Worm (Caenorhabditis elegans) whole organism, young adult: Measurements from ENCODE around the gene dct-18.
A peak's percentile ranks its signal among the peaks of the same experiment; 100 is the strongest.

Source experiments
- B0261.1 ChIP-seq: sonication (generic microtip); optimal IDR thresholded peaks from 2 replicates; lab custom pipeline; 2016; ENCODE audit warnings: mild to moderate bottlenecking, missing genetic modification characterization, moderate library complexity, missing compliant biosample characterization
- B0336.3 ChIP-seq: fragments of 200-800 bp; sonication (Bioruptor generic); IDR thresholded peaks from 2 replicates; pipeline ENCODE4 v1.3.6; 2022; ENCODE audit warnings: missing genetic modification characterization, missing compliant biosample characterization
- F39B2.1 ChIP-seq: fragments of 200-800 bp; sonication (Bioruptor generic); IDR thresholded peaks from 2 replicates; pipeline ENCODE4 v1.3.6; 2022; ENCODE audit warnings: missing genetic modification reagents, missing genetic modification characterization, missing compliant biosample characterization
- F52B5.7 ChIP-seq: sonication (generic microtip); optimal IDR thresholded peaks from 2 replicates; lab custom pipeline; 2016; ENCODE audit warnings: mild to moderate bottlenecking, missing genetic modification characterization, missing compliant biosample characterization
- F55B11.4 ChIP-seq: sonication (generic microtip); optimal IDR thresholded peaks from 2 replicates; lab custom pipeline; 2016; ENCODE audit warnings: missing compliant biosample characterization, missing genetic modification characterization, borderline replicate concordance; ENCODE audit not compliant: insufficient read depth
- T07F8.4 ChIP-seq: sonication (generic microtip); optimal IDR thresholded peaks from 2 replicates; lab custom pipeline; 2016; ENCODE audit warnings: mild to moderate bottlenecking, missing genetic modification characterization, moderate library complexity, missing compliant biosample characterization
- Y56A3A.18 ChIP-seq: fragments of 200-800 bp; sonication (Bioruptor generic); IDR thresholded peaks from 2 replicates; pipeline ENCODE4 v1.3.6; 2022; ENCODE audit warnings: missing genetic modification reagents, missing genetic modification characterization, missing compliant biosample characterization
- Y95B8A.8 ChIP-seq: fragments of 200-800 bp; sonication (Bioruptor generic); IDR thresholded peaks from 2 replicates; pipeline ENCODE4 v1.3.6; 2022; ENCODE audit warnings: missing genetic modification reagents, missing genetic modification characterization, missing compliant biosample characterization
- aptf-2 ChIP-seq: fragments of 200-800 bp; sonication (Bioruptor generic); conservative IDR thresholded peaks from 2 replicates; pipeline ENCODE4 v1.3.6; 2022; ENCODE audit warnings: missing genetic modification reagents, missing genetic modification characterization, missing compliant biosample characterization
- atf-7 ChIP-seq: sonication (generic microtip); optimal IDR thresholded peaks from 2 replicates; lab custom pipeline; 2017; ENCODE audit warnings: mild to moderate bottlenecking, missing genetic modification characterization, missing compliant biosample characterization
- athp-1 ChIP-seq: sonication (generic microtip); optimal IDR thresholded peaks from 2 replicates; lab custom pipeline; 2017; ENCODE audit warnings: mild to moderate bottlenecking, missing genetic modification characterization, missing compliant biosample characterization
- bed-1 ChIP-seq: fragments of 200-800 bp; sonication (Bioruptor generic); IDR thresholded peaks from 2 replicates; pipeline ENCODE4 v1.3.6; 2022; ENCODE audit warnings: missing genetic modification reagents, missing genetic modification characterization, missing compliant biosample characterization
- ccch-3 ChIP-seq: fragments of 200-800 bp; sonication (Bioruptor generic); optimal IDR thresholded peaks from 2 replicates; lab custom pipeline; 2018; ENCODE audit warnings: mild to moderate bottlenecking, missing genetic modification characterization, missing compliant biosample characterization
- ceh-100 ChIP-seq: fragments of 200-800 bp; sonication (Bioruptor generic); IDR thresholded peaks from 2 replicates; pipeline ENCODE4 v1.3.6; 2022; ENCODE audit warnings: missing genetic modification reagents, missing genetic modification characterization, missing compliant biosample characterization
- ceh-40 ChIP-seq: fragments of 200-800 bp; sonication (Bioruptor generic); IDR thresholded peaks from 2 replicates; pipeline ENCODE4 v1.3.6; 2022; ENCODE audit warnings: missing genetic modification characterization, missing compliant biosample characterization
- ceh-79 ChIP-seq: sonication (generic microtip); optimal IDR thresholded peaks from 2 replicates; lab custom pipeline; 2017; ENCODE audit warnings: mild to moderate bottlenecking, missing genetic modification characterization, missing compliant biosample characterization
- dpff-1 ChIP-seq: sonication (generic microtip); optimal IDR thresholded peaks from 2 replicates; lab custom pipeline; 2017; ENCODE audit warnings: mild to moderate bottlenecking, missing genetic modification characterization, missing compliant biosample characterization
- dpl-1 ChIP-seq: fragments of 150-350 bp; optimal IDR thresholded peaks from 2 replicates; lab custom pipeline; 2014; ENCODE audit warnings: missing biosample characterization, missing genetic modification reagents, missing genetic modification characterization
- egl-44 ChIP-seq: fragments of 200-800 bp; sonication (Bioruptor generic); IDR thresholded peaks from 2 replicates; pipeline ENCODE4 v1.3.6; 2022; ENCODE audit warnings: missing genetic modification reagents, missing genetic modification characterization, missing compliant biosample characterization
- ets-4 ChIP-seq: fragments of 200-800 bp; sonication (Bioruptor generic); optimal IDR thresholded peaks from 2 replicates; lab custom pipeline; 2018; ENCODE audit warnings: mild to moderate bottlenecking, missing genetic modification characterization, missing compliant biosample characterization
- fkh-3 ChIP-seq: sonication (generic microtip); optimal IDR thresholded peaks from 2 replicates; lab custom pipeline; 2016; ENCODE audit warnings: mild to moderate bottlenecking, missing genetic modification characterization, missing compliant biosample characterization
- gei-17 ChIP-seq: fragments of 200-800 bp; sonication (Bioruptor generic); optimal IDR thresholded peaks from 2 replicates; lab custom pipeline; 2018; ENCODE audit warnings: mild to moderate bottlenecking, missing genetic modification characterization, missing compliant biosample characterization
- hlh-26 ChIP-seq: fragments of 200-800 bp; sonication (Bioruptor generic); conservative IDR thresholded peaks from 2 replicates; pipeline ENCODE4 v1.3.6; 2022; ENCODE audit warnings: missing genetic modification reagents, missing genetic modification characterization, missing compliant biosample characterization
- hmg-1.2 ChIP-seq: fragments of 200-800 bp; sonication (Bioruptor generic); IDR thresholded peaks from 2 replicates; pipeline ENCODE4 v1.3.6; 2022; ENCODE audit warnings: missing genetic modification reagents, missing genetic modification characterization, missing compliant biosample characterization
- hrde-1 ChIP-seq: sonication (generic microtip); optimal IDR thresholded peaks from 2 replicates; lab custom pipeline; 2016; ENCODE audit warnings: missing genetic modification characterization, mild to moderate bottlenecking, missing compliant biosample characterization, moderate library complexity, missing genotype, missing genetic modification reagents, borderline replicate concordance
- lag-1 ChIP-seq: fragments of 200-800 bp; sonication (Bioruptor generic); IDR thresholded peaks from 2 replicates; pipeline ENCODE4 v1.3.6; 2022; ENCODE audit warnings: missing genetic modification reagents, missing genetic modification characterization, missing compliant biosample characterization
- lin-54 ChIP-seq: fragments of 200-800 bp; sonication (Bioruptor generic); optimal IDR thresholded peaks from 2 replicates; lab custom pipeline; 2018; ENCODE audit warnings: mild to moderate bottlenecking, missing genetic modification characterization, missing compliant biosample characterization
- lir-1 ChIP-seq: fragments of 200-800 bp; sonication (Bioruptor generic); conservative IDR thresholded peaks from 2 replicates; pipeline ENCODE4 v1.3.6; 2022; ENCODE audit warnings: missing genetic modification reagents, missing genetic modification characterization, missing compliant biosample characterization
- lsl-1 ChIP-seq: fragments of 200-800 bp; sonication (Bioruptor generic); optimal IDR thresholded peaks from 2 replicates; lab custom pipeline; 2018; ENCODE audit warnings: mild to moderate bottlenecking, missing genetic modification characterization, moderate library complexity, missing compliant biosample characterization
- lsy-27 ChIP-seq: sonication (generic microtip); optimal IDR thresholded peaks from 2 replicates; lab custom pipeline; 2017; ENCODE audit warnings: missing genetic modification characterization, mild to moderate bottlenecking, missing compliant biosample characterization, antibody characterized with exemption, missing genotype, borderline replicate concordance; ENCODE audit not compliant: insufficient read depth
- madf-10 ChIP-seq: sonication (generic microtip); optimal IDR thresholded peaks from 2 replicates; lab custom pipeline; 2016; ENCODE audit warnings: mild to moderate bottlenecking, missing genetic modification characterization, missing compliant biosample characterization
- madf-6 ChIP-seq: fragments of 200-800 bp; sonication (Bioruptor generic); IDR thresholded peaks from 2 replicates; pipeline ENCODE4 v1.3.6; 2022; ENCODE audit warnings: missing genetic modification reagents, missing genetic modification characterization, missing compliant biosample characterization
- madf-8 ChIP-seq: fragments of 200-800 bp; sonication (Bioruptor generic); conservative IDR thresholded peaks from 2 replicates; pipeline ENCODE4 v1.3.6; 2022; ENCODE audit warnings: missing genetic modification reagents, missing genetic modification characterization, missing compliant biosample characterization
- mel-28 ChIP-seq: sonication (generic microtip); optimal IDR thresholded peaks from 2 replicates; lab custom pipeline; 2016; ENCODE audit warnings: borderline replicate concordance, mild to moderate bottlenecking, missing genetic modification characterization, missing compliant biosample characterization
- mxl-1 ChIP-seq: sonication (generic microtip); optimal IDR thresholded peaks from 2 replicates; lab custom pipeline; 2016; ENCODE audit warnings: missing genetic modification characterization, missing compliant biosample characterization
- nfya-2 ChIP-seq: fragments of 200-800 bp; sonication (Bioruptor generic); IDR thresholded peaks from 2 replicates; pipeline ENCODE4 v1.3.6; 2022; ENCODE audit warnings: missing genetic modification reagents, missing genetic modification characterization, missing compliant biosample characterization
- nfyb-1 ChIP-seq: fragments of 200-800 bp; sonication (Bioruptor generic); IDR thresholded peaks from 2 replicates; pipeline ENCODE4 v1.3.6; 2022; ENCODE audit warnings: missing genetic modification reagents, missing genetic modification characterization, missing compliant biosample characterization
- nhr-179 ChIP-seq: sonication (generic microtip); optimal IDR thresholded peaks from 2 replicates; lab custom pipeline; 2016; ENCODE audit warnings: mild to moderate bottlenecking, missing genetic modification characterization, missing compliant biosample characterization
- nhr-80 ChIP-seq: sonication (generic microtip); optimal IDR thresholded peaks from 2 replicates; lab custom pipeline; 2016; ENCODE audit warnings: missing genetic modification characterization, missing compliant biosample characterization
- rec-8 ChIP-seq, 2 experiments: sonication (generic microtip); optimal IDR thresholded peaks; 2 replicates each; lab custom pipeline; 2016; ENCODE audit warnings: mild to moderate bottlenecking in 2 of 2, missing genetic modification characterization in 2 of 2, missing genetic modification reagents in 2 of 2, missing genotype in 2 of 2, missing biosample characterization in 1 of 2, missing compliant biosample characterization in 1 of 2, moderate library complexity in 1 of 2
- rpc-1 ChIP-seq, 2 experiments: fragments of 150-350 bp in 1 of 2; sonication (generic microtip) in 1 of 2; optimal IDR thresholded peaks; 2 replicates each; lab custom pipeline; 2014 to 2018; ENCODE audit warnings: missing biosample characterization in 1 of 2, missing genetic modification characterization in 1 of 2, missing genetic modification reagents in 1 of 2, missing genotype in 1 of 2
- somi-1 ChIP-seq: fragments of 200-800 bp; sonication (Bioruptor generic); optimal IDR thresholded peaks from 2 replicates; lab custom pipeline; 2018; ENCODE audit warnings: mild to moderate bottlenecking, missing genetic modification characterization, missing compliant biosample characterization
- sptf-2 ChIP-seq: fragments of 200-800 bp; sonication (Bioruptor generic); optimal IDR thresholded peaks from 2 replicates; lab custom pipeline; 2018; ENCODE audit warnings: mild to moderate bottlenecking, missing genetic modification characterization, missing compliant biosample characterization
- tbx-9 ChIP-seq: sonication (generic microtip); optimal IDR thresholded peaks from 2 replicates; lab custom pipeline; 2016; ENCODE audit warnings: borderline replicate concordance, missing genetic modification characterization, inconsistent platforms, missing compliant biosample characterization
- tlf-1 ChIP-seq: fragments of 200-800 bp; sonication (Bioruptor generic); optimal IDR thresholded peaks from 2 replicates; lab custom pipeline; 2018; ENCODE audit warnings: mild to moderate bottlenecking, missing genetic modification characterization, missing compliant biosample characterization
- xnd-1 ChIP-seq: sonication (generic microtip); optimal IDR thresholded peaks from 2 replicates; lab custom pipeline; 2016; ENCODE audit warnings: missing genotype, missing genetic modification reagents, missing genetic modification characterization, missing compliant biosample characterization
- zim-3 ChIP-seq: sonication (generic microtip); optimal IDR thresholded peaks from 2 replicates; lab custom pipeline; 2017; ENCODE audit warnings: mild to moderate bottlenecking, missing genetic modification characterization, moderate library complexity, missing compliant biosample characterization

Gene dct-18

DNA sequence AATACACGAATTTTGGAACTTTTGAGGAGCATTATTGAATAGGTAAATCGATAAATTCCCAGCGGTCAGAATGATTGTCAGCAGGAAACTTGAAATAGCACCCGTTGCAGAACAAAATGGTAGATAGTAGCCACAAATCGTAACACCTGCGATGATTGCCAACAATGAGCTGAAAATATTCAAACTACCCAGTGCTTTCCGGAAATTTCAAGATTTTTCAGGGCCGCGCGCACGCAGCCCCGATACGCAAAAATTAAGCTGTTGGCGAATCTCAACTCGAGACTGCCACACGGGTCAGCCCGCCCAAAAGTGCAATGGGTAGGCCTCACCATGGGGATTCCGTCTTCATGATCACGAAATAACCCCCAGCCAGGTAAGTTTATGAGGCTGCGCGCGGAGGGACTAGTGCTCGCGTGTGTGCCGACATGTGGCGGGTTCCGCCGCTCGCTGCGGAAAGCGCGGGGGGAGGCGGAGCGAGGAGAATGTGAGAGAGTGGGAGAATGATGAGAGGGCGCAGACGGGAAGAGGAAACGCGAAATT is 13.0 kb downstream of the dct-18 start:
- TF ChIP-seq B0336.3 (GFP tag; lab: Robert Waterston, UW) = peak; percentile 100
- TF ChIP-seq aptf-2 (GFP tag; lab: Robert Waterston, UW) = peak; percentile 77; the same call in 1 of the 2 replicates
- TF ChIP-seq Y56A3A.18 (GFP tag; lab: Robert Waterston, UW) = peak; percentile 97
- peak; percentile 95 for TF ChIP-seq tlf-1
- TF ChIP-seq nhr-80 (tag; lab: Kevin White, UChicago) = peak; percentile 66
- peak; percentile 40 for TF ChIP-seq nhr-179 (tag; lab: Kevin White, UChicago)
- peak; percentile 97 for TF ChIP-seq nfyb-1
- TF ChIP-seq ceh-79 (tag; lab: Kevin White, UChicago) = peak; percentile 84
- TF ChIP-seq F55B11.4 (tag; lab: Kevin White, UChicago) = no peak
- peak; percentile 67 for TF ChIP-seq xnd-1
- peak; percentile 38 for TF ChIP-seq rpc-1 (optimal IDR thresholded peaks at IDR 0.05; lab: Kevin White, UChicago)
- TF ChIP-seq rpc-1 (tag; optimal IDR thresholded peaks at IDR 0.05; lab: Kevin White, UChicago) = peak; percentile 18
- peak; percentile 53 for TF ChIP-seq dpl-1 (GFP tag; lab: Kevin White, UChicago)
- peak; percentile 81 for TF ChIP-seq lir-1 (GFP tag; lab: Robert Waterston, UW)
- no peak for TF ChIP-seq nfya-2 (GFP tag; lab: Robert Waterston, UW)
- TF ChIP-seq ccch-3 (GFP tag; lab: Kevin White, UChicago) = peak; percentile 60
- TF ChIP-seq zim-3 = peak; percentile 87
- peak; percentile 94 for TF ChIP-seq athp-1 (tag; lab: Kevin White, UChicago)
- TF ChIP-seq bed-1 (GFP tag; lab: Robert Waterston, UW) = 0 out of 2 replicates have a peak, but pooled peaks have one; percentile 45
- 0 out of 2 replicates have a peak, but pooled peaks have one; percentile 72 for TF ChIP-seq hlh-26
- TF ChIP-seq lsy-27 (tag; lab: Kevin White, UChicago) = peak; percentile 73
- TF ChIP-seq fkh-3 (tag; lab: Kevin White, UChicago) = peak; percentile 92
- TF ChIP-seq sptf-2 (GFP tag; lab: Kevin White, UChicago) = peak; percentile 93
- peak; percentile 93 for TF ChIP-seq somi-1 (GFP tag; lab: Kevin White, UChicago)
- TF ChIP-seq atf-7 (tag; lab: Kevin White, UChicago) = peak; percentile 93
- TF ChIP-seq hmg-1.2 (GFP tag; lab: Robert Waterston, UW) = peak; percentile 99
- peak; percentile 91 for TF ChIP-seq madf-10 (tag; lab: Kevin White, UChicago)
- TF ChIP-seq gei-17 (GFP tag; lab: Kevin White, UChicago) = peak; percentile 94
- peak; percentile 83 for TF ChIP-seq ceh-100 (GFP tag; lab: Robert Waterston, UW)
- TF ChIP-seq egl-44 (GFP tag; lab: Robert Waterston, UW) = peak; percentile 95
- peak; percentile 96 for TF ChIP-seq Y95B8A.8
- TF ChIP-seq B0261.1 (tag; lab: Kevin White, UChicago) = peak; percentile 52
- peak; percentile 93 for TF ChIP-seq madf-6 (GFP tag; lab: Robert Waterston, UW)
- TF ChIP-seq rec-8 (tag; optimal IDR thresholded peaks at IDR 0.05; lab: Kevin White, UChicago) = peak; percentile 82 to 98
- TF ChIP-seq lin-54 = peak; percentile 89
- 0 out of 2 replicates have a peak, but pooled peaks have one; percentile 78 for TF ChIP-seq F39B2.1
- TF ChIP-seq mel-28 = peak; percentile 92
- TF ChIP-seq ceh-40 (GFP tag; lab: Robert Waterston, UW) = 0 out of 2 replicates have a peak, but pooled peaks have one; percentile 80
- peak; percentile 97 for TF ChIP-seq ets-4
- TF ChIP-seq lsl-1 (GFP tag; lab: Kevin White, UChicago) = peak; percentile 88
- TF ChIP-seq T07F8.4 (tag; lab: Kevin White, UChicago) = peak; percentile 87
- TF ChIP-seq hrde-1 (tag; lab: Kevin White, UChicago) = peak; percentile 96
- peak; percentile 73 for TF ChIP-seq madf-8 (GFP tag; lab: Robert Waterston, UW)
- peak; percentile 76 for TF ChIP-seq tbx-9 (tag; lab: Kevin White, UChicago)
- peak; percentile 95 for TF ChIP-seq dpff-1 (tag; lab: Kevin White, UChicago)
- TF ChIP-seq lag-1 (GFP tag; lab: Robert Waterston, UW) = no peak
- TF ChIP-seq F52B5.7 (tag; lab: Kevin White, UChicago) = peak; percentile 99
- TF ChIP-seq mxl-1 (tag; lab: Kevin White, UChicago) = peak; percentile 90
